Fruit fly (Drosophila melanogaster) whole organism: ENCODE data around the gene CG15370.

ENCODE experiments used
- CG8478 ChIP-seq: fragments of >200 bp; optimal IDR thresholded peaks from 2 replicates; lab custom pipeline; 2018; ENCODE audit warnings: inconsistent platforms
- Dll ChIP-seq: fragments of >200 bp; optimal IDR thresholded peaks from 2 replicates; lab custom pipeline; 2017
- EcR ChIP-seq, 2 experiments: fragments of >200 bp; optimal IDR thresholded peaks; 2 replicates each; lab custom pipeline; 2017; ENCODE audit warnings: missing biosample characterization in 2 of 2, missing genetic modification characterization in 2 of 2, missing genetic modification reagents in 2 of 2
- pan ChIP-seq: fragments of >200 bp; optimal IDR thresholded peaks from 2 replicates; lab custom pipeline; 2017
- psq ChIP-seq: fragments of >200 bp; optimal IDR thresholded peaks from 2 replicates; lab custom pipeline; 2017
- usp ChIP-seq: fragments of >200 bp; optimal IDR thresholded peaks from 2 replicates; lab custom pipeline; 2017; ENCODE audit warnings: missing biosample characterization, missing genetic modification characterization, mixed read lengths

Gene CG15370

dm6 chrX:9225137-9225536 lies at the start of gene CG15370:
Gene CG15370, plus strand, starts transcription at chrX:9225437.
- TF ChIP-seq EcR (GFP tag; optimal IDR thresholded peaks at IDR 0.05; lab: Kevin White, UChicago) (no peak), pan (no peak), usp (GFP tag; lab: Kevin White, UChicago) (no peak), psq (no peak), Dll (lab: Kevin White, UChicago) (no peak), CG8478 (no peak)

dm6 chrX:9187429-9187828 lies 37.8 kb upstream of the CG15370 start:
- TF ChIP-seq Dll (lab: Kevin White, UChicago) (no peak), psq (no peak), CG8478 (no peak), pan (no peak), EcR (GFP tag; optimal IDR thresholded peaks at IDR 0.05; lab: Kevin White, UChicago) (no peak), usp (GFP tag; lab: Kevin White, UChicago) (no peak)

- no peak for TF ChIP-seq psq
- TF ChIP-seq pan, result no peak
- TF ChIP-seq Dll (lab: Kevin White, UChicago), result no peak
- TF ChIP-seq usp (GFP tag; lab: Kevin White, UChicago), result no peak
- no peak for TF ChIP-seq EcR (GFP tag; optimal IDR thresholded peaks at IDR 0.05; lab: Kevin White, UChicago)
- no peak for TF ChIP-seq CG8478
Measured at dm6 chrX:9190555-9191184, 34.6 kb upstream of the CG15370 start, which contains the start of gene CG12115. Gene CG12115, minus strand, starts transcription at chrX:9190605.

- TF ChIP-seq Dll (lab: Kevin White, UChicago), result no peak
Measured at dm6 chrX:9191357-9191756, 33.9 kb upstream of the CG15370 start, which contains the start of gene CG12057. Gene CG12057, plus strand, starts transcription at chrX:9191657.

dm6 chrX:9192429-9192828 lies 32.8 kb upstream of the CG15370 start, which contains the start of gene CG12056:
Gene CG12056, plus strand, starts transcription at chrX:9192669.
- TF ChIP-seq EcR (GFP tag; optimal IDR thresholded peaks at IDR 0.05; lab: Kevin White, UChicago) (no peak), CG8478 (no peak), psq (no peak), usp (GFP tag; lab: Kevin White, UChicago) (no peak), pan (no peak), Dll (lab: Kevin White, UChicago) (no peak)

dm6 chrX:9193604-9194003 lies 31.6 kb upstream of the CG15370 start, which contains the start of gene CG12106:
Gene CG12106, plus strand, starts transcription at chrX:9193898.
- TF ChIP-seq usp (GFP tag; lab: Kevin White, UChicago) (no peak), psq (no peak), EcR (GFP tag; optimal IDR thresholded peaks at IDR 0.05; lab: Kevin White, UChicago) (no peak), CG8478 (no peak), pan (no peak), Dll (lab: Kevin White, UChicago) (no peak)

dm6 chrX:9195311-9195710 lies 29.9 kb upstream of the CG15370 start:
- TF ChIP-seq EcR (GFP tag; optimal IDR thresholded peaks at IDR 0.05; lab: Kevin White, UChicago) (no peak), Dll (lab: Kevin White, UChicago) (no peak), pan (no peak), CG8478 (no peak), psq (no peak), usp (GFP tag; lab: Kevin White, UChicago) (no peak)

- TF ChIP-seq usp (GFP tag; lab: Kevin White, UChicago) (no peak), Dll (lab: Kevin White, UChicago) (no peak), pan (no peak), CG8478 (no peak), EcR (GFP tag; optimal IDR thresholded peaks at IDR 0.05; lab: Kevin White, UChicago) (no peak), psq (no peak)
Measured at dm6 chrX:9196362-9196761, 28.9 kb upstream of the CG15370 start, which contains the start of gene CG12118. Gene CG12118, minus strand, starts transcription at chrX:9196414.

- TF ChIP-seq EcR (GFP tag; optimal IDR thresholded peaks at IDR 0.05; lab: Kevin White, UChicago) (no peak), usp (GFP tag; lab: Kevin White, UChicago) (no peak), psq (no peak), Dll (lab: Kevin White, UChicago) (no peak), CG8478 (no peak), pan (no peak)
Measured at dm6 chrX:9200234-9200633, 25.0 kb upstream of the CG15370 start.

dm6 chrX:9201080-9201479 lies 24.2 kb upstream of the CG15370 start:
- TF ChIP-seq psq (no peak), usp (GFP tag; lab: Kevin White, UChicago) (no peak), CG8478 (no peak), Dll (lab: Kevin White, UChicago) (no peak), pan (no peak), EcR (GFP tag; optimal IDR thresholded peaks at IDR 0.05; lab: Kevin White, UChicago) (no peak)

- TF ChIP-seq Dll (lab: Kevin White, UChicago) (no peak), usp (GFP tag; lab: Kevin White, UChicago) (no peak), psq (no peak), EcR (GFP tag; optimal IDR thresholded peaks at IDR 0.05; lab: Kevin White, UChicago) (no peak), CG8478 (no peak), pan (no peak)
Measured at dm6 chrX:9201866-9202681, 23.2 kb upstream of the CG15370 start.

dm6 chrX:9210787-9211186 lies 14.4 kb upstream of the CG15370 start, which contains the start of gene SmydA-9:
Gene SmydA-9, minus strand, starts transcription at chrX:9210887.
- no peak for TF ChIP-seq usp (GFP tag; lab: Kevin White, UChicago)
- no peak for TF ChIP-seq EcR (GFP tag; optimal IDR thresholded peaks at IDR 0.05; lab: Kevin White, UChicago)
- TF ChIP-seq psq, result no peak
- no peak for TF ChIP-seq pan
- TF ChIP-seq Dll (lab: Kevin White, UChicago), result no peak
- TF ChIP-seq CG8478, result no peak
